Worm (Caenorhabditis elegans) whole organism, L4 larva: Measurements from ENCODE around the gene T15B7.14.

Experiments used
- F10B5.3 ChIP-seq: sonication (generic microtip); optimal IDR thresholded peaks from 2 replicates; lab custom pipeline; 2016; ENCODE audit warnings: mild to moderate bottlenecking, missing genetic modification characterization, missing compliant biosample characterization
- F49E8.2 ChIP-seq: sonication (generic microtip); optimal IDR thresholded peaks from 2 replicates; lab custom pipeline; 2016; ENCODE audit warnings: missing compliant biosample characterization, mild to moderate bottlenecking, missing genetic modification characterization, borderline replicate concordance
- Y105C5A.15 ChIP-seq: fragments of 200-800 bp; sonication (Bioruptor generic); IDR thresholded peaks from 2 replicates; pipeline ENCODE4 v1.3.6; 2022; ENCODE audit warnings: missing genetic modification characterization, missing compliant biosample characterization
- ces-1 ChIP-seq: fragments of 150-350 bp; sonication (generic microtip); optimal IDR thresholded peaks from 4 replicates; lab custom pipeline; 2014; ENCODE audit warnings: missing biosample characterization, missing genetic modification reagents, missing genetic modification characterization
- daf-19 ChIP-seq: fragments of 200-800 bp; sonication (Bioruptor generic); conservative IDR thresholded peaks from 2 replicates; pipeline ENCODE4 v1.3.6; 2022; ENCODE audit warnings: missing genetic modification characterization, missing compliant biosample characterization
- dmd-6 ChIP-seq: fragments of 200-800 bp; sonication (Bioruptor generic); IDR thresholded peaks from 2 replicates; pipeline ENCODE4 v1.3.6; 2022; ENCODE audit warnings: missing genetic modification reagents, missing genetic modification characterization, missing compliant biosample characterization
- dmd-8 ChIP-seq: fragments of 200-800 bp; sonication (Bioruptor generic); IDR thresholded peaks from 2 replicates; pipeline ENCODE4 v1.3.6; 2022; ENCODE audit warnings: missing genetic modification characterization, missing compliant biosample characterization
- dmd-9 ChIP-seq: fragments of 200-800 bp; sonication (Bioruptor generic); IDR thresholded peaks from 2 replicates; pipeline ENCODE4 v1.3.6; 2022; ENCODE audit warnings: missing genetic modification reagents, missing genetic modification characterization, missing compliant biosample characterization
- dve-1 ChIP-seq: sonication (generic microtip); optimal IDR thresholded peaks from 2 replicates; lab custom pipeline; 2017; ENCODE audit warnings: antibody characterized with exemption, mild to moderate bottlenecking, missing genetic modification characterization, missing compliant biosample characterization; ENCODE audit not compliant: insufficient read depth
- egl-27 ChIP-seq: sonication (generic microtip); optimal IDR thresholded peaks from 3 replicates; lab custom pipeline; 2017; ENCODE audit warnings: missing biosample characterization, missing genetic modification reagents, missing genetic modification characterization
- lin-13 ChIP-seq: fragments of 150-350 bp; optimal IDR thresholded peaks from 2 replicates; lab custom pipeline; 2014; ENCODE audit warnings: missing biosample characterization, missing genetic modification reagents, missing genetic modification characterization
- lin-38 ChIP-seq: fragments of 200-800 bp; sonication (Bioruptor generic); IDR thresholded peaks from 2 replicates; pipeline ENCODE4 v1.3.6; 2022; ENCODE audit warnings: missing genetic modification reagents, missing genetic modification characterization, missing compliant biosample characterization
- madf-5 ChIP-seq, 2 experiments: fragments of 200-800 bp; sonication (Bioruptor generic); IDR thresholded peaks; 2 replicates each; pipeline ENCODE4 v1.3.6; 2022; ENCODE audit warnings: missing compliant biosample characterization in 2 of 2, missing genetic modification characterization in 2 of 2
- mes-2 ChIP-seq: sonication (generic microtip); optimal IDR thresholded peaks from 2 replicates; lab custom pipeline; 2016; ENCODE audit warnings: missing genotype, mild to moderate bottlenecking, missing genetic modification characterization, missing compliant biosample characterization; ENCODE audit not compliant: poor library complexity, severe bottlenecking
- nhr-111 ChIP-seq: fragments of 200-800 bp; sonication (Bioruptor generic); optimal IDR thresholded peaks from 2 replicates; lab custom pipeline; 2018; ENCODE audit warnings: mild to moderate bottlenecking, missing genetic modification characterization, missing compliant biosample characterization
- nhr-41 ChIP-seq: fragments of 200-800 bp; sonication (Bioruptor generic); IDR thresholded peaks from 2 replicates; pipeline ENCODE4 v1.3.6; 2022; ENCODE audit warnings: missing genetic modification reagents, missing genetic modification characterization, missing compliant biosample characterization
- nhr-76 ChIP-seq: fragments of 150-350 bp; optimal IDR thresholded peaks from 2 replicates; lab custom pipeline; 2014; ENCODE audit warnings: missing biosample characterization, missing genetic modification characterization
- pha-4 ChIP-seq, 2 experiments: fragments of 150-350 bp in 1 of 2; fragments of 200-800 bp in 1 of 2; sonication (Bioruptor generic) in 1 of 2; IDR thresholded peaks in 1 of 2; optimal IDR thresholded peaks in 1 of 2; 2 replicates each; pipeline versions ENCODE4 v1.3.6 to Lab custom; 2014 to 2022; ENCODE audit warnings: missing genetic modification characterization in 2 of 2, missing genetic modification reagents in 2 of 2, missing biosample characterization in 1 of 2, missing compliant biosample characterization in 1 of 2
- unc-130 ChIP-seq: sonication (generic microtip); optimal IDR thresholded peaks from 2 replicates; lab custom pipeline; 2016; ENCODE audit warnings: missing genetic modification reagents, missing genetic modification characterization, missing compliant biosample characterization
- unc-62 ChIP-seq, 3 experiments: fragments of 150-350 bp in 1 of 3; sonication (generic microtip); optimal IDR thresholded peaks in 2 of 3; peaks in 1 of 3; 1 replicate in 1 of 3; 2 replicates in 2 of 3; lab custom pipeline; 2014 to 2017; ENCODE audit warnings: missing biosample characterization in 3 of 3, missing genetic modification characterization in 3 of 3, missing genetic modification reagents in 3 of 3, missing genotype in 1 of 3
- vab-7 ChIP-seq: fragments of 200-800 bp; sonication (Bioruptor generic); IDR thresholded peaks from 2 replicates; pipeline ENCODE4 v1.3.6; 2022; ENCODE audit warnings: missing genetic modification reagents, missing genetic modification characterization, missing compliant biosample characterization
- ztf-7 ChIP-seq: fragments of 150-350 bp; optimal IDR thresholded peaks from 2 replicates; lab custom pipeline; 2014; ENCODE audit warnings: missing biosample characterization, missing genetic modification characterization

T15B7.14 gene

ce11 chrV:6784853-6785492 lies 50.2 kb downstream of the T15B7.14 start, which contains the start of the genes spn-4 and spe-39 (continued):
- TF ChIP-seq vab-7 (GFP tag; lab: Robert Waterston, UW) (no peak), ztf-7 (tag; lab: Kevin White, UChicago) (no peak), mes-2 (tag; lab: Kevin White, UChicago) (peak; percentile 93), nhr-111 (GFP tag; lab: Kevin White, UChicago) (no peak), nhr-41 (GFP tag; lab: Robert Waterston, UW) (no peak), ces-1 (GFP tag; lab: Kevin White, UChicago) (no peak), dmd-9 (GFP tag; lab: Robert Waterston, UW) (0 out of 2 replicates have a peak, but pooled peaks have one; percentile 6), egl-27 (no peak), Y105C5A.15 (GFP tag; lab: Robert Waterston, UW) (no peak), dmd-6 (GFP tag; lab: Robert Waterston, UW) (peak; percentile 53; the same call in 1 of the 2 replicates)

DNA sequence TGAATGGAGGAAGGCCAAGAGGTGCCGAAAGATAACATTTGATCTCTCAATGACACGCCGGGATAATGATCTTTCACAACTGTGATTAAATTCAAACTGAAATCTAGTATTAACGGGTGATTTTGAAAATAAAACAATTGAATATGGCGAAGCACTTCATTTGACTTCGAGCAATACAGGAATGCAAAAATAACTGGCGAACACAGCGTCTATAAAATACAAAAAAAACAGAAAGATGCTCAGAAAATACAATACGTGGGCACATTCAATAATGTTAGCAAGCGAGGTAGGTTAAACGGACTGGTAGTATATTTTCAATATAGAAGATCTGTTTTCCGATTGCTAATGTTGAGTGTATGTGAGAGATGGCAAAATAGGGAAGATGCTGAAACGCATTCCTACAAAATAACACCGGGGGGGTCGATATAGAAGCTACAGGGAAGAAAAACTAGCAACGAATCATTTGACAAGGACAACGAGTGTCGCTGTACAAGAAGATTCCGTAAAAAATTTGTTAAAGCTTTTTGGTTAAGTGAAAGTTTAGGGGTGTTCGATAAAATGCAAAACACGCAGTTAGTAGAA lies 52.0 kb downstream of the T15B7.14 start:
- TF ChIP-seq F10B5.3 (tag; lab: Kevin White, UChicago) (no peak), lin-38 (GFP tag; lab: Robert Waterston, UW) (0 out of 2 replicates have a peak, but pooled peaks have one; percentile 19), F49E8.2 (tag; lab: Kevin White, UChicago) (peak; percentile 21), madf-5 (GFP tag; IDR thresholded peaks at IDR 0.05; lab: Robert Waterston, UW) (peak in 1 of 2 experiments; percentile 35; a peak in 1 of 4 replicates), lin-13 (GFP tag; lab: Kevin White, UChicago) (no peak), unc-62 (GFP tag; optimal IDR thresholded peaks at IDR 0.05 in 1 of 2; lab: Kevin White, UChicago) (peak in 1 of 2 experiments; percentile 63), unc-62 (tag; optimal IDR thresholded peaks at IDR 0.05; lab: Kevin White, UChicago) (no peak), nhr-76 (tag; lab: Kevin White, UChicago) (no peak), unc-130 (GFP tag; lab: Kevin White, UChicago) (peak; percentile 61), pha-4 (GFP tag; IDR thresholded peaks at IDR 0.05; lab: Robert Waterston, UW) (0 out of 2 replicates have a peak, but pooled peaks have one; percentile 16), pha-4 (tag; optimal IDR thresholded peaks at IDR 0.05; lab: Kevin White, UChicago) (no peak), dmd-8 (GFP tag; lab: Robert Waterston, UW) (0 out of 2 replicates have a peak, but pooled peaks have one; percentile 40)

- TF ChIP-seq daf-19 (no peak), dve-1 (no peak)
These were observed 52.9 kb downstream of the T15B7.14 start for ce11 chrV:6782260-6782659.
